Fruit fly (Drosophila melanogaster): Measurements from ENCODE around the gene Cpr76Bd.

Cpr76Bd gene

dm6 chr3L:19552136-19552773 is 19.7 kb downstream of the Cpr76Bd start, which contains the start of the genes Ltn1 and CG9300 (continued):
- TF ChIP-seq Dek (tag; optimal IDR thresholded peaks at IDR 0.05) (no peak), Neu2 (GFP tag; optimal IDR thresholded peaks at IDR 0.05; ENCODE audit: borderline replicate concordance) (no peak), CG10147 (GFP tag; optimal IDR thresholded peaks at IDR 0.05) (no peak), ATbp (GFP tag; optimal IDR thresholded peaks at IDR 0.05) (no peak), sob (GFP tag; IDR thresholded peaks at IDR 0.05) (peak; percentile 52; the same call in 1 of the 2 replicates), Hmx (GFP tag; optimal IDR thresholded peaks at IDR 0.05) (no peak), CG13894 (tag; optimal IDR thresholded peaks at IDR 0.05) (no peak), kay (GFP tag; optimal IDR thresholded peaks at IDR 0.05) (no peak), Hsf (GFP tag; optimal IDR thresholded peaks at IDR 0.05) (peak; percentile 17), h (optimal IDR thresholded peaks at IDR 0.05) (no peak), GATAe (GFP tag; conservative IDR thresholded peaks at IDR 0.05) (no peak), Scr (GFP tag; IDR thresholded peaks at IDR 0.05; ENCODE audit: partially characterized antibody) (peak; percentile 56), CG17568 (GFP tag; optimal IDR thresholded peaks at IDR 0.05) (no peak), Camta (GFP tag; optimal IDR thresholded peaks at IDR 0.05) (no peak), fu2 (GFP tag; optimal IDR thresholded peaks at IDR 0.05) (no peak), sd (tag; optimal IDR thresholded peaks at IDR 0.05) (no peak), CG11504 (tag; optimal IDR thresholded peaks at IDR 0.05) (no peak), gcm2 (GFP tag; optimal IDR thresholded peaks at IDR 0.05) (no peak), CG12236 (GFP tag; optimal IDR thresholded peaks at IDR 0.05) (peak; percentile 11), insv (GFP tag; optimal IDR thresholded peaks at IDR 0.05) (peak in 1 of 2 experiments; percentile 55), Atf3 (GFP tag; optimal IDR thresholded peaks at IDR 0.05) (no peak), tll (GFP tag; optimal IDR thresholded peaks at IDR 0.05) (no peak), Hand (GFP tag; optimal IDR thresholded peaks at IDR 0.05) (no peak), CG7928 (GFP tag; optimal IDR thresholded peaks at IDR 0.05) (no peak), CG17186 (GFP tag; optimal IDR thresholded peaks at IDR 0.05) (peak; percentile 79), sug (tag; optimal IDR thresholded peaks at IDR 0.05) (no peak), inv (GFP tag; IDR thresholded peaks at IDR 0.05; ENCODE audit: partially characterized antibody) (peak; percentile 41; the same call in 1 of the 2 replicates), CG12155 (GFP tag; optimal IDR thresholded peaks at IDR 0.05) (peak; percentile 6), cg (GFP tag; optimal IDR thresholded peaks at IDR 0.05) (no peak), hkb (optimal IDR thresholded peaks at IDR 0.05) (no peak), hkb (GFP tag; IDR thresholded peaks at IDR 0.05) (no peak), sqz (GFP tag; optimal IDR thresholded peaks at IDR 0.05) (no peak), CG9609 (GFP tag; optimal IDR thresholded peaks at IDR 0.05) (peak; percentile 28), dimm (GFP tag; IDR thresholded peaks at IDR 0.05) (no peak), odd (GFP tag; optimal IDR thresholded peaks at IDR 0.05) (no peak), CG3847 (GFP tag; IDR thresholded peaks at IDR 0.05) (peak; percentile 86), B-H1 (GFP tag; IDR thresholded peaks at IDR 0.05) (no peak), eve (GFP tag; optimal IDR thresholded peaks at IDR 0.05) (no peak), Pdp1 (GFP tag; optimal IDR thresholded peaks at IDR 0.05) (no peak), fd64A (GFP tag; optimal IDR thresholded peaks at IDR 0.05) (no peak), Blimp-1 (GFP tag; optimal IDR thresholded peaks at IDR 0.05) (no peak), Rx (GFP tag; IDR thresholded peaks at IDR 0.05) (no peak), CG11456 (GFP tag; IDR thresholded peaks at IDR 0.05) (no peak), CG16813 (GFP tag; IDR thresholded peaks at IDR 0.05; ENCODE audit: partially characterized antibody) (peak; percentile 51; the same call in 2 of the 3 replicates), Optix (GFP tag; IDR thresholded peaks at IDR 0.05) (no peak; the same call in 2 of the 3 replicates), CG18011 (GFP tag; optimal IDR thresholded peaks at IDR 0.05) (no peak)
